Fruit fly (Drosophila melanogaster) whole organism: ENCODE measurements around the gene Acp63F.

Source experiments
- CG8478 ChIP-seq: fragments of >200 bp; optimal IDR thresholded peaks from 2 replicates; lab custom pipeline; 2018; ENCODE audit warnings: inconsistent platforms
- Dll ChIP-seq: fragments of >200 bp; optimal IDR thresholded peaks from 2 replicates; lab custom pipeline; 2017
- EcR ChIP-seq, 2 experiments: fragments of >200 bp; optimal IDR thresholded peaks; 2 replicates each; lab custom pipeline; 2017; ENCODE audit warnings: missing biosample characterization in 2 of 2, missing genetic modification characterization in 2 of 2, missing genetic modification reagents in 2 of 2
- pan ChIP-seq: fragments of >200 bp; optimal IDR thresholded peaks from 2 replicates; lab custom pipeline; 2017
- psq ChIP-seq: fragments of >200 bp; optimal IDR thresholded peaks from 2 replicates; lab custom pipeline; 2017
- usp ChIP-seq: fragments of >200 bp; optimal IDR thresholded peaks from 2 replicates; lab custom pipeline; 2017; ENCODE audit warnings: missing biosample characterization, missing genetic modification characterization, mixed read lengths

Acp63F gene

DNA sequence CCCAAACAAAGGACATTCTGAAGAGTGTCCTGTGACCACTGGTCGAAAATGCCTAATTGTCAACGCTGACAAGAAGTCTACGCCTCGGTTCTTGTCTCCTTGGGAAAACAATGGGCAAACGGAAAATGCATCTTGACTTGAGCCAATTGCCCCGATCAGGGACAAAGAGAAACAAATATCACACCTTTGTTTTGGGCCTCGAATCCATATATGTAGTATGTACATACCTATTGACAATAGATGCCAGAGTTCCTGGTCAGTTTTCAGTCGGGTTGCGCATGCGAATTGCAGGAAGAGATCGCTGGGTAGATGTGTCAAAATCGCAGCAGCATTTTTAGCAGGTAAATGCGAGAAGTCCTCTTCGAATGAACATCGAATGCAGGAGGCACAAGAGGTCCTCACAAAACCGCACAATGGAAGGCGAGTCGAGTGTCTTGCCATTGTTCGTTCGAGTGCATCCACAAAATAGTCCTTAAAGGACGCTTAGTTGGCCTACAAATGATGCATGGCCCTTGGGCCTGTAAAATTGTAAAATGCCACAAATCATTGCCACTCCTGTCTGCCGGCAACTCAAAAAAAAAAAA is 32.6 kb upstream of the Acp63F start:
- TF ChIP-seq CG8478: no peak
- no peak for TF ChIP-seq usp (GFP tag; lab: Kevin White, UChicago)
- TF ChIP-seq psq (lab: Kevin White, UChicago): no peak
- TF ChIP-seq EcR (GFP tag; optimal IDR thresholded peaks at IDR 0.05; lab: Kevin White, UChicago): no peak
- TF ChIP-seq Dll (lab: Kevin White, UChicago): no peak
- TF ChIP-seq pan (lab: Kevin White, UChicago): no peak

dm6 chr3L:3847810-3848326 is 31.7 kb upstream of the Acp63F start:
- TF ChIP-seq pan (lab: Kevin White, UChicago): no peak
- no peak for TF ChIP-seq usp (GFP tag; lab: Kevin White, UChicago)
- no peak for TF ChIP-seq CG8478
- no peak for TF ChIP-seq EcR (GFP tag; optimal IDR thresholded peaks at IDR 0.05; lab: Kevin White, UChicago)

dm6 chr3L:3845815-3846375 is 29.7 kb upstream of the Acp63F start, which contains the start of gene Awh:
TSS of gene Awh (plus strand) at chr3L:3846206.
- TF ChIP-seq EcR (GFP tag; optimal IDR thresholded peaks at IDR 0.05; lab: Kevin White, UChicago): no peak
- peak; percentile 89 for TF ChIP-seq Dll (lab: Kevin White, UChicago)
- no peak for TF ChIP-seq psq (lab: Kevin White, UChicago)
- no peak for TF ChIP-seq usp (GFP tag; lab: Kevin White, UChicago)
- TF ChIP-seq pan (lab: Kevin White, UChicago): no peak
- no peak for TF ChIP-seq CG8478

dm6 chr3L:3842981-3843701 is 27.0 kb upstream of the Acp63F start:
- TF ChIP-seq CG8478: no peak
- TF ChIP-seq Dll (lab: Kevin White, UChicago): no peak
- no peak for TF ChIP-seq EcR (GFP tag; optimal IDR thresholded peaks at IDR 0.05; lab: Kevin White, UChicago)
- no peak for TF ChIP-seq psq (lab: Kevin White, UChicago)
- no peak for TF ChIP-seq pan (lab: Kevin White, UChicago)
- TF ChIP-seq usp (GFP tag; lab: Kevin White, UChicago): no peak

DNA sequence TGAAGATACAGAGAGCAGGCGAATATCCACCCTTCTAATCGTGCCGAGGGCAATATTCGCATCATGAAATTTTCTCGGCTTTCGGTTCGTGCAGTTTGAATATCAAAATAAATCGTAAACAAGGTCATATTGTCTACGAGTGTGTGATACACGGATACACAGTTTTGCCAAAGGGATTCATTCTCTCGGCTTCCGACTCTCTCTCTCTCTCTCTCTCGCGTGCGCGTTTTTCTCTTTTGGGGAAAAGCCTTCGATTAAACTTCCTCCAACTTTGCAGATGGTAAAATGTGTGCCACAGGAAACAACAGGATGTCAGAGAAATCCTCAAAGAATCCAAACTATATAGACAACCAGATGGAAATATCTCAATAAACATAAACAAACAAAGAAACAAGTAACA is 12.0 kb upstream of the Acp63F start:
- TF ChIP-seq Dll (lab: Kevin White, UChicago): no peak
- no peak for TF ChIP-seq usp (GFP tag; lab: Kevin White, UChicago)
- no peak for TF ChIP-seq pan (lab: Kevin White, UChicago)
- no peak for TF ChIP-seq CG8478
- TF ChIP-seq EcR (GFP tag; optimal IDR thresholded peaks at IDR 0.05; lab: Kevin White, UChicago): no peak
- TF ChIP-seq psq (lab: Kevin White, UChicago): no peak

- TF ChIP-seq CG8478 (no peak), EcR (GFP tag; optimal IDR thresholded peaks at IDR 0.05; lab: Kevin White, UChicago) (no peak), Dll (lab: Kevin White, UChicago) (no peak), pan (lab: Kevin White, UChicago) (no peak), psq (lab: Kevin White, UChicago) (no peak), usp (GFP tag; lab: Kevin White, UChicago) (no peak)
Observed at dm6 chr3L:3826541-3826940, 10.4 kb upstream of the Acp63F start.

- TF ChIP-seq psq (lab: Kevin White, UChicago): no peak
- no peak for TF ChIP-seq CG8478
- no peak for TF ChIP-seq EcR (GFP tag; optimal IDR thresholded peaks at IDR 0.05; lab: Kevin White, UChicago)
- no peak for TF ChIP-seq usp (GFP tag; lab: Kevin White, UChicago)
- TF ChIP-seq pan (lab: Kevin White, UChicago): no peak
- no peak for TF ChIP-seq Dll (lab: Kevin White, UChicago)
Observed at dm6 chr3L:3825884-3826283, 9.7 kb upstream of the Acp63F start.

DNA sequence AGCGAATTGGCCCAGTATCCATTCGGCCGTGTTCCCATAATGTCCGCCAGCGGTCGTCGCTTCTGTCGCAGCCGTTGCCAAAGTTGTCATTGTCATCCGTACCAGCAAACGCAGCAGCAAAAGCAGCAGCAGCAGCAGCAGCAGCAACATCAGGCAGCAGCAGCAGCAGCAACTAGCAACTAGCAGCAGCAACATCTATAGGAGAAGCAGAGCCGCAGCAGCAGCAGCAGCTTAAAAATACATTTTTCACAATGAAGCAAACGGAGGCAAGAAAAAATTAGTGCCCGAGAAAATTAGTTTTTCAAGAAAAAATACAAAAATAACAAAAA is 9.3 kb upstream of the Acp63F start:
- no peak for TF ChIP-seq EcR (GFP tag; optimal IDR thresholded peaks at IDR 0.05; lab: Kevin White, UChicago)
- no peak for TF ChIP-seq CG8478
- no peak for TF ChIP-seq psq (lab: Kevin White, UChicago)
- TF ChIP-seq pan (lab: Kevin White, UChicago): no peak
- TF ChIP-seq Dll (lab: Kevin White, UChicago): no peak
- TF ChIP-seq usp (GFP tag; lab: Kevin White, UChicago): no peak

DNA sequence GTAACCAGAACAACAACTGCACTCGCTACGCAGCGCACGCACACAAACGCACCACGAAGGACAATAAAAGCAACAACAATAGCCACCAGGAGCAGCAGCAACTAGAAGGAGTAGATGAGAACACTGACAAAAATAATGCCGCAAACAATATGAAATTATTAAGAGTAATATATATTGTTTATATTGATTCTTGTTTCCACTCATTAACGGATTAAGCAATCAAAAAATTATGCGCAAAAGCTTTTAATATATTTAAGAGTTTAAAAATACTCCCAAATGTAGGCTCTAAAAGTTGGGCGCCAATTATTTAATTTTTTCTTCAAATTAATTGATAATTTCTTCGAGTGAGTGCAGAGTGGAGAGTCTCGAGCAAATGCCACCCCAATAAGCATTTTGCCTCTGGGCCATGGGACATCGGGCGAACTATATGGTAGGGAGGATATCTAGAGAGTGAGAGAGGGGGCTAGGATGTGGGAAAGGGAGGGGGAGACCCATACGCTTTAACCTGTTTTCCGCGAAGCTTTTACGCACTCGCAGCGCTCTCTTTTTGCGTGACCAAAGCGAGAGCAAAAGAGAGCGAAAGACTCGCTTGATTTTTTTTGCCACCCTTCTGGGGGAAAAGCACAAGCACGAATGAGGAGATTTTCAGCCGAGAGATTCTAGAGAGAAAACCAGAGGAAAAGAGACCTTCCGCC is 8.8 kb upstream of the Acp63F start, which contains the start of gene Rdh:
Gene Rdh, plus strand, starts transcription at position 660 of the 695 bp plus-strand sequence.
- no peak for TF ChIP-seq EcR (GFP tag; optimal IDR thresholded peaks at IDR 0.05; lab: Kevin White, UChicago)
- no peak for TF ChIP-seq pan (lab: Kevin White, UChicago)
- TF ChIP-seq usp (GFP tag; lab: Kevin White, UChicago): no peak
- TF ChIP-seq Dll (lab: Kevin White, UChicago): no peak
- no peak for TF ChIP-seq psq (lab: Kevin White, UChicago)
- no peak for TF ChIP-seq CG8478

DNA sequence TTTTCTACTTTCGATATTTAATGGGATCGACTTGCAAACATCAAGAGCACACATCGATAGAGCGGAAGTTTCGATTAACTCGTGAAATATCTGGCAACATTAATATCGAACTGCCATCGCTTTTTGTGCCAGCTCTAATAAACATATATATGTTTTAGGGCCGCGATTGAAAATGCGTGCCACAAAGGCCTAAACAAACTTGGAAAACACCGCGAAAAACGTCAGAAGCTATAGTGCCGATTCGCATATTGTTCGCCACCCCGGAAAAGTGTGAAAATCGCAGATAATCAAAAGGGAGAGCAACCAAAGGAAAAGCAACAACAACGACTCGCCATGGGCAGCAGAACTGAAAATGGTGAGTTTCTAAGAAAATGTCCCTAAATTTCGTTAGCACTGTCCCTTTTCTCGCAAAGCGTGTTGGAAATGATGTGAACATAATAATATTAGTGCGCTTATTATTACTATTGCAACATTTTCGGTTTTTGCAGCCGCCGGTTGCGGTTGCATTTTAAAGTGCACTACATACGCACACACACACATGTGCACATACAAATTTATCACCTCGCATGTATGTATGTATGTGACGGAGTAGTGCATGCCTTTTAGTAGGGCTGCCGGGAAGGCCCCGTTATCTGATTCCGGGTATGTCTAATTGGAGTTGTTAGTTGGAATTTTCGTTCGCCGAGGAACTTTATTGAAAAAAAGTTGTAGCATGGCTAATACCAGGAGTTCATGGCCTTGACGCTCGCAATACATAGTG is 2.6 kb upstream of the Acp63F start, which contains the start of gene enc:
Gene enc, plus strand, starts transcription at position 114 of the 760 bp plus-strand sequence.
- no peak for TF ChIP-seq pan (lab: Kevin White, UChicago)
- TF ChIP-seq psq (lab: Kevin White, UChicago): no peak
- TF ChIP-seq usp (GFP tag; lab: Kevin White, UChicago): no peak
- TF ChIP-seq EcR (GFP tag; optimal IDR thresholded peaks at IDR 0.05; lab: Kevin White, UChicago): no peak
